Worm (Caenorhabditis elegans) whole organism, L1 larva: ENCODE data around the gene mom-2.

Experiments used
- ama-1 ChIP-seq: fragments of 150-350 bp; optimal IDR thresholded peaks from 2 replicates; lab custom pipeline; 2014
- efl-1 ChIP-seq, 4 experiments: fragments of 150-350 bp; optimal IDR thresholded peaks in 3 of 4; peaks in 1 of 4; 1 replicate in 1 of 4; 2 replicates in 3 of 4; lab custom pipeline; 2014; ENCODE audit warnings: missing biosample characterization in 2 of 4, missing genetic modification characterization in 2 of 4, missing genetic modification reagents in 2 of 4
- pqm-1 ChIP-seq: sonication (generic microtip); optimal IDR thresholded peaks from 3 replicates; lab custom pipeline; 2017; ENCODE audit warnings: missing biosample characterization, missing genetic modification characterization
- unc-62 ChIP-seq: fragments of 150-350 bp; optimal IDR thresholded peaks from 2 replicates; lab custom pipeline; 2014; ENCODE audit warnings: missing biosample characterization, missing genetic modification reagents, missing genetic modification characterization
- vab-15 ChIP-seq: sonication (generic microtip); optimal IDR thresholded peaks from 2 replicates; lab custom pipeline; 2017; ENCODE audit warnings: missing genotype, mild to moderate bottlenecking, missing genetic modification characterization, missing compliant biosample characterization

- no peak for TF ChIP-seq vab-15
- TF ChIP-seq ama-1 (lab: Kevin White, UChicago) = no peak
- TF ChIP-seq unc-62 = no peak
- no peak for TF ChIP-seq efl-1 (optimal IDR thresholded peaks at IDR 0.05; lab: Kevin White, UChicago)
- no peak for TF ChIP-seq efl-1 (GFP tag; optimal IDR thresholded peaks at IDR 0.05 in 1 of 2; lab: Kevin White, UChicago)
- no peak for TF ChIP-seq pqm-1 (tag; lab: Kevin White, UChicago)
Measured at ce11 chrV:8389307-8389706, 33.5 kb downstream of the mom-2 start.
